Worm (Caenorhabditis elegans): Measurements from ENCODE around the gene F26H11.4.
A peak's percentile ranks its signal among the peaks of the same experiment; 100 is the strongest.

The F26H11.4 gene

DNA sequence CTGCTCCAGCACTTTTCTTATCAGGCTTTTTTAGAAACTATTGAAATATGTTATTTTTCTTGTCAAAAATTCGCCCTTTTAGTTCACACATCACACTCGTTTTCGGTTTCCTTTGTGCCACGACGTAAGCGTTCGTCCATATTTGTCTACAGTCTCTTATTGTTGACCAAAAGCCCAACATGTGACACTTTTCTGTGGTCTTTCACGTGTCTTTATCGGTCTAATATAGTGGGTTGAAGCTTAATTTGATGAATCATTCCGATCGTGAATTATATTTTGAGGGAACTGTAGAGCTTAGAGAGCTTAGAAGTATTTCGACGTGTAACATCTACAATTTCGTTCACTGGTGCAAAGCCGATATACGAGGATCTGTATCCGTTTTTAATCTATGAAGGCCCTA is 4.1 kb upstream of the F26H11.4 start (continued):
- peak; percentile 33 for TF ChIP-seq pqm-1 (tag; optimal IDR thresholded peaks at IDR 0.05)
- TF ChIP-seq mdl-1 (tag; optimal IDR thresholded peaks at IDR 0.05): peak in 1 of 2 experiments; percentile 70
- no peak for TF ChIP-seq nhr-237 (tag; optimal IDR thresholded peaks at IDR 0.05)
- no peak for TF ChIP-seq daf-16 (GFP tag; optimal IDR thresholded peaks at IDR 0.05)
- TF ChIP-seq daf-16 (tag; optimal IDR thresholded peaks at IDR 0.05): peak; percentile 92
- TF ChIP-seq ztf-7 (tag; optimal IDR thresholded peaks at IDR 0.05): no peak
- no peak for TF ChIP-seq R02D3.7 (tag; optimal IDR thresholded peaks at IDR 0.05)
- no peak for TF ChIP-seq madf-5 (GFP tag; IDR thresholded peaks at IDR 0.05)
- TF ChIP-seq mdt-29 (GFP tag; IDR thresholded peaks at IDR 0.05): no peak

DNA sequence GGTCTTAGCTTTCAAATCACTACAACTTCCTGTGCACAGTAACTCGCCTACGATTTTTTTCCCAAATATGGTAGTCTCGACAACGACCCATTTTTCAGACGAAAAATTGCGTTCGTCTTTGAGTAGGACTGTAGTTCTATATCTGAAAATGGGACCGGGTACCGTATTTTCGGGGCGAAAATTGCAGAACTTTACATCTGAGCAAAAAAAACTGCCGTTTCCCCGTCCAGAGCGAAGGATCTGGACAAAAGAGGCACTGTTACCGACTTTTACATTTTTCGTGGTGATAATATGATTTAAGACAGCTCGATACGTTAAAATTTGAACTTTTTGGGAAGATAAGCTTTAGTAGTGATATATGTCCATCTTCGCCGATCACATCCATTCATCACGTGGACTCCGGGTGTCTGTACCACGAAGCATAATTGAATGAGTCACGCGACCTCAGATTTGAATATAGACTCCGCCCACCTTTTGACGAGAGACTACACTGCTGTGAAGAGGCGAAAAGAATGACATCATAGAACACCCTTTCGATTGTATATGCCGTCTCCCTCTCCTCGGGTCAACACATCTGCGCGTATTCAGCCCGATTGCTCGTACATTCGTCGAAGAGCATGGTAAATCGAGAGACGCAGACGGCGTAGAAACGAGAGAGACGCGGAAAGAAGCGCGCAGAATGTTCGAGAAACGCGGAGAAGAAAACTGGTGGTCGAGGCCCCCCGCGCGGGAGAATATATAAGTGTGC is 3.5 kb upstream of the F26H11.4 start:
- TF ChIP-seq nhr-10 (tag; optimal IDR thresholded peaks at IDR 0.05) (peak; percentile 62), lin-38 (GFP tag; IDR thresholded peaks at IDR 0.05) (peak; percentile 74), arid-1 (GFP tag; conservative IDR thresholded peaks at IDR 0.05) (peak; percentile 62; the same call in 1 of the 2 replicates), ces-1 (GFP tag; optimal IDR thresholded peaks at IDR 0.05) (no peak), dpl-1 (GFP tag; optimal IDR thresholded peaks at IDR 0.05) (peak; percentile 64), cey-2 (tag; optimal IDR thresholded peaks at IDR 0.05; ENCODE audit: borderline replicate concordance, insufficient read depth) (no peak), unc-130 (GFP tag; optimal IDR thresholded peaks at IDR 0.05) (no peak), zag-1 (tag; optimal IDR thresholded peaks at IDR 0.05) (no peak), lin-29 (GFP tag; IDR thresholded peaks at IDR 0.05) (peak; percentile 69; the same call in 1 of the 2 replicates), fkh-10 (GFP tag; optimal IDR thresholded peaks at IDR 0.05) (no peak), hif-1 (tag; optimal IDR thresholded peaks at IDR 0.05) (peak; percentile 90 to 99), R02D3.7 (tag; optimal IDR thresholded peaks at IDR 0.05) (no peak), nhr-111 (GFP tag; optimal IDR thresholded peaks at IDR 0.05) (no peak), egl-43 (GFP tag; IDR thresholded peaks at IDR 0.05) (0 out of 2 replicates have a peak, but pooled peaks have one; percentile 24), F37D6.2 (tag; optimal IDR thresholded peaks at IDR 0.05) (peak; percentile 74), nhr-25 (tag; optimal IDR thresholded peaks at IDR 0.05; ENCODE audit: borderline replicate concordance, insufficient read depth) (peak; percentile 82), spr-3 (GFP tag; optimal IDR thresholded peaks at IDR 0.05) (no peak), daf-8 (GFP tag; IDR thresholded peaks at IDR 0.05) (no peak), ctbp-1 (GFP tag; IDR thresholded peaks at IDR 0.05) (peak; percentile 64; the same call in 1 of the 2 replicates), mes-2 (tag; optimal IDR thresholded peaks at IDR 0.05; ENCODE audit: poor library complexity, severe bottlenecking) (peak; percentile 56), nhr-237 (tag; optimal IDR thresholded peaks at IDR 0.05) (no peak), F44E2.7 (GFP tag; IDR thresholded peaks at IDR 0.05) (no peak), dmd-6 (GFP tag; IDR thresholded peaks at IDR 0.05) (peak; percentile 34), Y5F2A.4 (GFP tag; optimal IDR thresholded peaks at IDR 0.05) (no peak), spr-1 (tag; optimal IDR thresholded peaks at IDR 0.05) (peak; percentile 55), daf-16 (GFP tag; optimal IDR thresholded peaks at IDR 0.05) (peak in 1 of 2 experiments; percentile 89), daf-16 (tag; optimal IDR thresholded peaks at IDR 0.05) (peak; percentile 69), skn-1 (tag; optimal IDR thresholded peaks at IDR 0.05) (no peak), daf-19 (GFP tag; conservative IDR thresholded peaks at IDR 0.05) (0 out of 2 replicates have a peak, but pooled peaks have one; percentile 8), php-3 (GFP tag; IDR thresholded peaks at IDR 0.05) (peak; percentile 38; the same call in 1 of the 2 replicates), zfp-2 (tag; optimal IDR thresholded peaks at IDR 0.05) (no peak), dmd-9 (GFP tag; IDR thresholded peaks at IDR 0.05) (no peak), sdz-12 (GFP tag; optimal IDR thresholded peaks at IDR 0.05) (no peak), ztf-7 (tag; optimal IDR thresholded peaks at IDR 0.05) (peak; percentile 8), ceh-32 (tag; optimal IDR thresholded peaks at IDR 0.05; ENCODE audit: poor library complexity) (peak; percentile 36), madf-9 (GFP tag; conservative IDR thresholded peaks at IDR 0.05) (peak; percentile 90), lin-13 (GFP tag; optimal IDR thresholded peaks at IDR 0.05) (no peak), gei-8 (GFP tag; optimal IDR thresholded peaks at IDR 0.05) (no peak), unc-39 (tag; optimal IDR thresholded peaks at IDR 0.05) (no peak), attf-4 (tag; optimal IDR thresholded peaks at IDR 0.05) (no peak), mdt-29 (GFP tag; IDR thresholded peaks at IDR 0.05) (peak; percentile 94), nhr-77 (tag; optimal IDR thresholded peaks at IDR 0.05) (peak; percentile 61), zip-11 (GFP tag; IDR thresholded peaks at IDR 0.05) (no peak)
